Worm (Caenorhabditis elegans) whole organism, L3 larva: Measurements from ENCODE around the gene twk-43.

ENCODE experiments used
- R02D3.7 ChIP-seq: fragments of 150-350 bp; optimal IDR thresholded peaks from 2 replicates; lab custom pipeline; 2014; ENCODE audit warnings: missing biosample characterization, missing genetic modification characterization
- ama-1 ChIP-seq: fragments of 150-350 bp; optimal IDR thresholded peaks from 2 replicates; lab custom pipeline; 2018
- ceh-16 ChIP-seq: sonication (generic microtip); optimal IDR thresholded peaks from 2 replicates; lab custom pipeline; 2017; ENCODE audit warnings: missing biosample characterization, missing genetic modification characterization
- ceh-82 ChIP-seq: fragments of 150-350 bp; optimal IDR thresholded peaks from 2 replicates; lab custom pipeline; 2014; ENCODE audit warnings: missing biosample characterization, missing genetic modification characterization
- ceh-9 ChIP-seq: sonication (generic microtip); optimal IDR thresholded peaks from 2 replicates; lab custom pipeline; 2018; ENCODE audit warnings: missing biosample characterization, missing genetic modification characterization
- egl-27 ChIP-seq: sonication (generic microtip); optimal IDR thresholded peaks from 4 replicates; lab custom pipeline; 2017; ENCODE audit warnings: missing biosample characterization, missing genetic modification reagents, missing genetic modification characterization
- elt-1 ChIP-seq: fragments of 150-350 bp; optimal IDR thresholded peaks from 2 replicates; lab custom pipeline; 2014; ENCODE audit warnings: missing biosample characterization, missing genetic modification characterization
- elt-2 ChIP-seq: sonication (generic microtip); optimal IDR thresholded peaks from 2 replicates; lab custom pipeline; 2016; ENCODE audit warnings: missing genetic modification reagents, mild to moderate bottlenecking, missing genetic modification characterization, missing compliant biosample characterization
- elt-3 ChIP-seq, 3 experiments: fragments of 150-350 bp in 1 of 3; sonication (generic microtip) in 2 of 3; optimal IDR thresholded peaks; 2 replicates in 2 of 3; 4 replicates in 1 of 3; lab custom pipeline; 2014 to 2017; ENCODE audit warnings: missing biosample characterization in 3 of 3, missing genetic modification characterization in 3 of 3
- fkh-2 ChIP-seq: fragments of 150-350 bp; optimal IDR thresholded peaks from 2 replicates; lab custom pipeline; 2014; ENCODE audit warnings: missing biosample characterization, missing genetic modification reagents, missing genetic modification characterization
- jun-1 ChIP-seq: fragments of 150-350 bp; optimal IDR thresholded peaks from 2 replicates; lab custom pipeline; 2014; ENCODE audit warnings: missing biosample characterization, missing genetic modification reagents, missing genetic modification characterization
- lin-39 ChIP-seq: fragments of 150-350 bp; optimal IDR thresholded peaks from 2 replicates; lab custom pipeline; 2018; ENCODE audit warnings: missing biosample characterization, missing genetic modification reagents, missing genetic modification characterization
- lsy-12 ChIP-seq: sonication (generic microtip); optimal IDR thresholded peaks from 2 replicates; lab custom pipeline; 2016; ENCODE audit warnings: mild to moderate bottlenecking, missing genetic modification characterization, missing compliant biosample characterization
- mdl-1 ChIP-seq: fragments of 150-350 bp; optimal IDR thresholded peaks from 2 replicates; lab custom pipeline; 2014; ENCODE audit warnings: missing biosample characterization, missing genetic modification characterization
- nfya-1 ChIP-seq: sonication (generic microtip); optimal IDR thresholded peaks from 2 replicates; lab custom pipeline; 2017; ENCODE audit warnings: missing genetic modification characterization, mild to moderate bottlenecking, missing compliant biosample characterization, antibody characterized with exemption, moderate library complexity; ENCODE audit not compliant: insufficient read depth
- nhr-11 ChIP-seq: fragments of 150-350 bp; optimal IDR thresholded peaks from 2 replicates; lab custom pipeline; 2014; ENCODE audit warnings: missing biosample characterization, missing genetic modification characterization
- nhr-12 ChIP-seq: fragments of 150-350 bp; optimal IDR thresholded peaks from 2 replicates; lab custom pipeline; 2014; ENCODE audit warnings: missing biosample characterization, missing genetic modification characterization
- nhr-23 ChIP-seq: fragments of 150-350 bp; optimal IDR thresholded peaks from 2 replicates; lab custom pipeline; 2014; ENCODE audit warnings: missing biosample characterization, missing genetic modification reagents, missing genetic modification characterization
- nhr-25 ChIP-seq: sonication (generic microtip); optimal IDR thresholded peaks from 2 replicates; lab custom pipeline; 2017; ENCODE audit warnings: missing biosample characterization, missing genetic modification characterization
- nhr-43 ChIP-seq: sonication (generic microtip); optimal IDR thresholded peaks from 2 replicates; lab custom pipeline; 2016; ENCODE audit warnings: mild to moderate bottlenecking, missing genetic modification characterization, missing compliant biosample characterization; ENCODE audit not compliant: poor library complexity, severe bottlenecking
- nhr-67 ChIP-seq: fragments of 150-350 bp; optimal IDR thresholded peaks from 2 replicates; lab custom pipeline; 2014; ENCODE audit warnings: missing biosample characterization, missing genetic modification characterization
- nhr-76 ChIP-seq: fragments of 150-350 bp; sonication (generic microtip); optimal IDR thresholded peaks from 5 replicates; lab custom pipeline; 2014; ENCODE audit warnings: missing biosample characterization, missing genetic modification characterization
- pha-4 ChIP-seq: fragments of 150-350 bp; optimal IDR thresholded peaks from 2 replicates; lab custom pipeline; 2014; ENCODE audit warnings: missing biosample characterization, missing genetic modification reagents, missing genetic modification characterization
- pqm-1 ChIP-seq: fragments of 150-350 bp; optimal IDR thresholded peaks from 2 replicates; lab custom pipeline; 2017; ENCODE audit warnings: missing biosample characterization, missing genetic modification characterization, inconsistent platforms
- skn-1 ChIP-seq: fragments of 150-350 bp; optimal IDR thresholded peaks from 2 replicates; lab custom pipeline; 2014; ENCODE audit warnings: missing biosample characterization, missing genetic modification characterization
- snpc-4 ChIP-seq: fragments of 150-350 bp; optimal IDR thresholded peaks from 2 replicates; lab custom pipeline; 2014; ENCODE audit warnings: missing biosample characterization, missing genetic modification characterization
- unc-62 ChIP-seq: fragments of 150-350 bp; sonication (generic microtip); optimal IDR thresholded peaks from 4 replicates; lab custom pipeline; 2014; ENCODE audit warnings: missing biosample characterization, missing genetic modification reagents, missing genetic modification characterization
- zag-1 ChIP-seq: fragments of 150-350 bp; optimal IDR thresholded peaks from 2 replicates; lab custom pipeline; 2014; ENCODE audit warnings: missing biosample characterization, missing genetic modification characterization
- ztf-4 ChIP-seq: fragments of 150-350 bp; optimal IDR thresholded peaks from 2 replicates; lab custom pipeline; 2014; ENCODE audit warnings: missing biosample characterization, missing genetic modification characterization

Gene twk-43

ce11 chrV:13317911-13318502 is 28.1 kb upstream of the twk-43 start, which contains the start of the genes col-161 and srh-18:
Gene col-161 (minus strand): TSS chrV:13318011.
Gene srh-18 (plus strand): TSS chrV:13318452.
- TF ChIP-seq nhr-25 (tag; lab: Kevin White, UChicago) (peak; percentile 10), nhr-23 (tag; lab: Kevin White, UChicago) (no peak)

ce11 chrV:13320676-13321075 is 25.4 kb upstream of the twk-43 start, which contains the start of gene srh-15:
Gene srh-15 (plus strand): TSS chrV:13320976.
- TF ChIP-seq pha-4 (tag; lab: Kevin White, UChicago) = no peak
- no peak for TF ChIP-seq mdl-1 (tag; lab: Kevin White, UChicago)
- TF ChIP-seq zag-1 = no peak
- TF ChIP-seq ceh-16 (tag; lab: Kevin White, UChicago) = no peak
- no peak for TF ChIP-seq R02D3.7 (tag; lab: Kevin White, UChicago)
- TF ChIP-seq jun-1 (tag; lab: Kevin White, UChicago) = no peak
- no peak for TF ChIP-seq egl-27 (tag; lab: Kevin White, UChicago)
- no peak for TF ChIP-seq nfya-1
- TF ChIP-seq lsy-12 (tag; lab: Kevin White, UChicago) = no peak
- TF ChIP-seq nhr-43 (tag; lab: Kevin White, UChicago) = no peak
- no peak for TF ChIP-seq nhr-11 (tag; lab: Kevin White, UChicago)
- no peak for TF ChIP-seq lin-39 (tag; lab: Kevin White, UChicago)
- no peak for TF ChIP-seq unc-62 (GFP tag; lab: Kevin White, UChicago)
- no peak for TF ChIP-seq fkh-2
- no peak for TF ChIP-seq elt-3 (tag; optimal IDR thresholded peaks at IDR 0.05; lab: Kevin White, UChicago)
- TF ChIP-seq elt-2 (tag; lab: Kevin White, UChicago) = no peak

- TF ChIP-seq pqm-1 (tag; lab: Kevin White, UChicago) = peak; percentile 75
- TF ChIP-seq elt-2 (tag; lab: Kevin White, UChicago) = peak; percentile 58
- TF ChIP-seq skn-1 (tag; lab: Kevin White, UChicago) = no peak
Measured at ce11 chrV:13324933-13325760, 20.9 kb upstream of the twk-43 start, which contains the start of gene C50B6.7. Gene C50B6.7 (minus strand): TSS chrV:13324983.

ce11 chrV:13327463-13327862 is 18.6 kb upstream of the twk-43 start, which contains the start of gene str-37:
Gene str-37 (plus strand): TSS chrV:13327763.
- no peak for TF ChIP-seq pha-4 (tag; lab: Kevin White, UChicago)
- TF ChIP-seq egl-27 (tag; lab: Kevin White, UChicago) = no peak
- no peak for TF ChIP-seq nhr-76 (tag; lab: Kevin White, UChicago)
- no peak for TF ChIP-seq ama-1 (lab: Kevin White, UChicago)
- TF ChIP-seq nhr-43 (tag; lab: Kevin White, UChicago) = no peak
- no peak for TF ChIP-seq nhr-12 (tag; lab: Kevin White, UChicago)
- TF ChIP-seq ztf-4 (tag; lab: Kevin White, UChicago) = no peak
- no peak for TF ChIP-seq unc-62 (GFP tag; lab: Kevin White, UChicago)
- TF ChIP-seq ceh-82 (tag; lab: Kevin White, UChicago) = no peak
- no peak for TF ChIP-seq ceh-9
- TF ChIP-seq, all 47 proteins: peak for 0

- TF ChIP-seq ceh-9 = no peak
- TF ChIP-seq elt-1 (tag; lab: Kevin White, UChicago) = no peak
- no peak for TF ChIP-seq nhr-43 (tag; lab: Kevin White, UChicago)
- TF ChIP-seq nhr-67 (tag; lab: Kevin White, UChicago) = no peak
- TF ChIP-seq snpc-4 (tag; lab: Kevin White, UChicago) = no peak
- TF ChIP-seq, all 47 proteins: peak for 0
Measured at ce11 chrV:13330919-13331318, 15.2 kb upstream of the twk-43 start, which contains the start of gene nhr-129. Gene nhr-129 (minus strand): TSS chrV:13331019.
